Fruit fly (Drosophila melanogaster): ENCODE results near the gene CG14285.

The CG14285 gene

dm6 chr3R:19066965-19067614 is 42.2 kb downstream of the CG14285 start:
- no peak for TF ChIP-seq CG12605 (GFP tag; IDR thresholded peaks at IDR 0.05)
- TF ChIP-seq CG13204 (GFP tag; optimal IDR thresholded peaks at IDR 0.05), result no peak
- TF ChIP-seq EcR (GFP tag; optimal IDR thresholded peaks at IDR 0.05), result peak; percentile 93

dm6 chr3R:19067876-19068406 is 43.0 kb downstream of the CG14285 start:
- TF ChIP-seq Pif1B (GFP tag; optimal IDR thresholded peaks at IDR 0.05), result no peak
- TF ChIP-seq CG9948 (tag; optimal IDR thresholded peaks at IDR 0.05), result no peak
- peak; percentile 55; the same call in 2 of the 3 replicates for TF ChIP-seq fd96Ca (GFP tag; IDR thresholded peaks at IDR 0.05)

dm6 chr3R:19069740-19070139 is 44.8 kb downstream of the CG14285 start:
- TF ChIP-seq CG9948 (tag; optimal IDR thresholded peaks at IDR 0.05) (peak; percentile 41), CG34367 (tag; optimal IDR thresholded peaks at IDR 0.05) (peak; percentile 35), CG17806 (tag; optimal IDR thresholded peaks at IDR 0.05) (peak; percentile 34), CG8159 (tag; optimal IDR thresholded peaks at IDR 0.05) (peak; percentile 8), D1 (tag; optimal IDR thresholded peaks at IDR 0.05) (no peak), CG14655 (GFP tag; optimal IDR thresholded peaks at IDR 0.05) (peak; percentile 54), CG13204 (GFP tag; optimal IDR thresholded peaks at IDR 0.05) (no peak), CG4496 (GFP tag; IDR thresholded peaks at IDR 0.05) (0 out of 3 replicates have a peak, but pooled peaks have one; percentile 43), CG8301 (tag; optimal IDR thresholded peaks at IDR 0.05) (peak; percentile 24), CG15710 (tag; optimal IDR thresholded peaks at IDR 0.05) (peak; percentile 28)

dm6 chr3R:19070222-19070949 is 45.5 kb downstream of the CG14285 start:
- TF ChIP-seq D1 (tag; optimal IDR thresholded peaks at IDR 0.05) (peak; percentile 7), CG17806 (tag; optimal IDR thresholded peaks at IDR 0.05) (peak; percentile 40), Snoo (tag; optimal IDR thresholded peaks at IDR 0.05) (no peak), CG14655 (GFP tag; optimal IDR thresholded peaks at IDR 0.05) (peak; percentile 80), CG15710 (tag; optimal IDR thresholded peaks at IDR 0.05) (peak; percentile 45), fd96Ca (GFP tag; IDR thresholded peaks at IDR 0.05) (no peak), CG8301 (tag; optimal IDR thresholded peaks at IDR 0.05) (peak; percentile 69), CG9948 (tag; optimal IDR thresholded peaks at IDR 0.05) (peak; percentile 60), CG8159 (tag; optimal IDR thresholded peaks at IDR 0.05) (peak; percentile 57), CG34367 (tag; optimal IDR thresholded peaks at IDR 0.05) (peak; percentile 37), CG13204 (GFP tag; optimal IDR thresholded peaks at IDR 0.05) (no peak), Pif1A (GFP tag; optimal IDR thresholded peaks at IDR 0.05) (peak; percentile 21)

- TF ChIP-seq EcR (GFP tag; optimal IDR thresholded peaks at IDR 0.05) (peak; percentile 96), rn (GFP tag; IDR thresholded peaks at IDR 0.05) (no peak)
Observed at dm6 chr3R:19071951-19072350, 47.1 kb downstream of the CG14285 start.

- TF ChIP-seq D1 (tag; optimal IDR thresholded peaks at IDR 0.05) (peak; percentile 88), Pif1B (GFP tag; optimal IDR thresholded peaks at IDR 0.05) (peak; percentile 88), CG12605 (GFP tag; IDR thresholded peaks at IDR 0.05) (peak; percentile 85), EcR (GFP tag; optimal IDR thresholded peaks at IDR 0.05) (no peak), fd96Ca (GFP tag; IDR thresholded peaks at IDR 0.05) (peak; percentile 81; the same call in 2 of the 3 replicates), Ets98B (GFP tag; IDR thresholded peaks at IDR 0.05) (peak; percentile 87), Snoo (tag; optimal IDR thresholded peaks at IDR 0.05) (peak; percentile 60), CG14655 (GFP tag; optimal IDR thresholded peaks at IDR 0.05) (peak; percentile 91), CG34367 (tag; optimal IDR thresholded peaks at IDR 0.05) (peak; percentile 87), rn (GFP tag; IDR thresholded peaks at IDR 0.05) (peak; percentile 60), CG8301 (tag; optimal IDR thresholded peaks at IDR 0.05) (peak; percentile 88), CG4496 (GFP tag; IDR thresholded peaks at IDR 0.05) (peak; percentile 93), CG10348 (GFP tag; IDR thresholded peaks at IDR 0.05) (peak; percentile 61; the same call in 1 of the 2 replicates), CG32121 (GFP tag; IDR thresholded peaks at IDR 0.05) (peak; percentile 92), CG8159 (tag; optimal IDR thresholded peaks at IDR 0.05) (peak; percentile 94), CG9948 (tag; optimal IDR thresholded peaks at IDR 0.05) (peak; percentile 90), Pif1A (GFP tag; optimal IDR thresholded peaks at IDR 0.05) (peak; percentile 93), gl (tag; optimal IDR thresholded peaks at IDR 0.05) (peak; percentile 84), CG13204 (GFP tag; optimal IDR thresholded peaks at IDR 0.05) (peak; percentile 90), CG17806 (tag; optimal IDR thresholded peaks at IDR 0.05) (peak; percentile 92), CG15710 (tag; optimal IDR thresholded peaks at IDR 0.05) (peak; percentile 91)
Observed at dm6 chr3R:19073002-19073401, 48.1 kb downstream of the CG14285 start.

Measured in whole organism, pupa.